Worm (Caenorhabditis elegans): ENCODE data around the gene Y81B9A.3.

Gene Y81B9A.3

ce11 chrX:9228441-9228840 is 46.2 kb downstream of the Y81B9A.3 start (continued):
- no peak for TF ChIP-seq sma-3 (GFP tag; optimal IDR thresholded peaks at IDR 0.05)
- peak; percentile 97 for TF ChIP-seq ceh-16 (tag; optimal IDR thresholded peaks at IDR 0.05)

- TF ChIP-seq sem-4 (tag; optimal IDR thresholded peaks at IDR 0.05) (no peak), nhr-77 (tag; optimal IDR thresholded peaks at IDR 0.05) (no peak), elt-3 (tag; optimal IDR thresholded peaks at IDR 0.05) (no peak)
Observed at ce11 chrX:9230322-9230721, 48.1 kb downstream of the Y81B9A.3 start.

- TF ChIP-seq nhr-25 (tag; optimal IDR thresholded peaks at IDR 0.05) (no peak), fos-1 (tag; optimal IDR thresholded peaks at IDR 0.05) (peak; percentile 12)
Observed at ce11 chrX:9231556-9231955, 49.3 kb downstream of the Y81B9A.3 start.

ce11 chrX:9232037-9232436 is 49.8 kb downstream of the Y81B9A.3 start, which contains the start of gene vav-1:
Gene vav-1 (minus strand): TSS chrX:9232137.
- no peak for TF ChIP-seq unc-39 (tag; optimal IDR thresholded peaks at IDR 0.05)
- no peak for TF ChIP-seq mab-5 (tag; optimal IDR thresholded peaks at IDR 0.05)
- no peak for TF ChIP-seq lin-11 (tag; optimal IDR thresholded peaks at IDR 0.05)
- no peak for TF ChIP-seq fos-1 (tag; optimal IDR thresholded peaks at IDR 0.05)
- no peak for TF ChIP-seq F13H6.1 (tag; optimal IDR thresholded peaks at IDR 0.05)
- TF ChIP-seq ceh-82 (tag; optimal IDR thresholded peaks at IDR 0.05), result no peak

Measured in whole organism, L2 larva.